Worm (Caenorhabditis elegans): ENCODE data around the gene R09E10.13.

DNA sequence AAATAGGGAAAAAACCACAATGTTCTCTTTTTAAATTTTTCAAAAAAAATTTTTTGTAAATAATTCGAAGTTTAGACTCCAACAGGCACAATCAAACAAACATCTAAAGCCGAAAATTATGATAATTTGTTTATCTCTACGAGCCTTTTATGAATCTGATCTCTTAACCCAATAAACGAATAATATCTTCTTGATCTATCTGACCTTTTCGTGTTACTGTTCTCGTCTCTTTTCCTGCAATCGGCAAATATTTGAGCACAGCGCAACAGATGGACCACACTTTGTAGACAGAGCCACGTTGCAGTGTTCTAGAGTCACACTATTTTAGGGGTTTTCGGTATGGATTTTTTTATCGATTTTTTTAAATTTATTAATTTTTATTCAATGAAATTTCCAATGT lies 43.2 kb downstream of the R09E10.13 start:
- no peak for TF ChIP-seq pha-4 (tag; optimal IDR thresholded peaks at IDR 0.05)
- TF ChIP-seq pros-1 (tag; optimal IDR thresholded peaks at IDR 0.05): no peak
- no peak for TF ChIP-seq unc-42 (tag; optimal IDR thresholded peaks at IDR 0.05)
- TF ChIP-seq fkh-6 (tag; optimal IDR thresholded peaks at IDR 0.05): no peak
- no peak for TF ChIP-seq ceh-18 (tag; optimal IDR thresholded peaks at IDR 0.05)
- no peak for TF ChIP-seq sox-2 (GFP tag; IDR thresholded peaks at IDR 0.05)
- TF ChIP-seq zip-5 (tag; optimal IDR thresholded peaks at IDR 0.05): no peak
- no peak for TF ChIP-seq unc-3 (GFP tag; conservative IDR thresholded peaks at IDR 0.05)
- no peak for TF ChIP-seq unc-3 (tag; optimal IDR thresholded peaks at IDR 0.05)
- TF ChIP-seq T23F11.4 (GFP tag; optimal IDR thresholded peaks at IDR 0.05): no peak
- no peak for TF ChIP-seq pag-3 (tag; optimal IDR thresholded peaks at IDR 0.05; ENCODE audit: borderline replicate concordance)
- no peak for TF ChIP-seq ceh-19 (GFP tag; optimal IDR thresholded peaks at IDR 0.05)
